Fruit fly (Drosophila melanogaster): ENCODE data around the gene CG13983.

CG13983 gene

DNA sequence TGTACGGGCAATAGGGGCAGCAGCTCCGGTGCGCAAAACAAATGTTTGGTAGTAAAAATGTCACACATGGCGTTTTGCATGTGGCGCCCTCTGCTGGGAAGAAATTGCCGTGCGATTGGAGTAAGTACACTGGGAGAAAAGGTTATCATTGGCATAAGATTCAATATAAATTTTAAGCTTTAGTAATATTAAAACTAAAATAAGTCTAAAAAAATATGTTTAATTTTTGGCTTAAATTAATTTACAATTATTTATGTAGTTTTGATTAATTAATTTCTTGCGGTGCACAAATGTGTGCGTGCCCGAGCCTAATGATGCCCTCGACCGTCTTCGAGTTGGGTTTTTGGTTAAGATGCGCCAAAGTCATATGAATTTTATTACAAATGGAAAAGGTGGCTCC lies 16.0 kb upstream of the CG13983 start (continued):
- TF ChIP-seq Oli (tag; optimal IDR thresholded peaks at IDR 0.05) (peak; percentile 63), sna (GFP tag; IDR thresholded peaks at IDR 0.05; ENCODE audit: partially characterized antibody) (no peak), CG13894 (tag; optimal IDR thresholded peaks at IDR 0.05) (peak; percentile 42), CG4282 (GFP tag; optimal IDR thresholded peaks at IDR 0.05) (no peak), chinmo (GFP tag; IDR thresholded peaks at IDR 0.05; ENCODE audit: partially characterized antibody) (no peak), Dbx (GFP tag; IDR thresholded peaks at IDR 0.05) (peak; percentile 70; the same call in 2 of the 3 replicates), CG1233 (GFP tag; optimal IDR thresholded peaks at IDR 0.05) (peak; percentile 55), CG7745 (tag; optimal IDR thresholded peaks at IDR 0.05) (no peak), CG8478 (optimal IDR thresholded peaks at IDR 0.05) (no peak), nerfin-2 (GFP tag; IDR thresholded peaks at IDR 0.05; ENCODE audit: partially characterized antibody) (no peak), CG31388 (GFP tag; optimal IDR thresholded peaks at IDR 0.05) (peak; percentile 38), ssp (GFP tag; IDR thresholded peaks at IDR 0.05) (peak; percentile 63), CG4730 (GFP tag; IDR thresholded peaks at IDR 0.05) (0 out of 2 replicates have a peak, but pooled peaks have one; percentile 33), H2.0 (GFP tag; IDR thresholded peaks at IDR 0.05) (peak; percentile 56), CG2129 (GFP tag; IDR thresholded peaks at IDR 0.05; ENCODE audit: partially characterized antibody) (no peak), scrt (GFP tag; optimal IDR thresholded peaks at IDR 0.05) (peak; percentile 35), NC2α (GFP tag; optimal IDR thresholded peaks at IDR 0.05) (no peak), E2f2 (GFP tag; IDR thresholded peaks at IDR 0.05) (peak; percentile 44; the same call in 1 of the 2 replicates), CG1792 (GFP tag; optimal IDR thresholded peaks at IDR 0.05) (no peak), Abd-B (GFP tag; optimal IDR thresholded peaks at IDR 0.05) (peak; percentile 63), CG10543 (GFP tag; optimal IDR thresholded peaks at IDR 0.05) (peak; percentile 50), sug (tag; optimal IDR thresholded peaks at IDR 0.05) (peak; percentile 56), Hr3 (GFP tag; optimal IDR thresholded peaks at IDR 0.05) (peak; percentile 60), CG17328 (GFP tag; IDR thresholded peaks at IDR 0.05) (peak; percentile 85), odd (GFP tag; optimal IDR thresholded peaks at IDR 0.05) (peak; percentile 43), Usf (GFP tag; optimal IDR thresholded peaks at IDR 0.05) (no peak), Hmx (GFP tag; optimal IDR thresholded peaks at IDR 0.05) (no peak), chn (GFP tag; optimal IDR thresholded peaks at IDR 0.05) (peak; percentile 50), CG2202 (tag; optimal IDR thresholded peaks at IDR 0.05) (peak; percentile 14), az2 (GFP tag; optimal IDR thresholded peaks at IDR 0.05) (peak; percentile 61), abd-A (tag; optimal IDR thresholded peaks at IDR 0.05) (no peak), kni (GFP tag; optimal IDR thresholded peaks at IDR 0.05) (no peak), Myb (GFP tag; optimal IDR thresholded peaks at IDR 0.05) (no peak), cato (GFP tag; optimal IDR thresholded peaks at IDR 0.05; ENCODE audit: borderline replicate concordance) (no peak), CG7271 (tag; optimal IDR thresholded peaks at IDR 0.05) (peak; percentile 64), tio (GFP tag; optimal IDR thresholded peaks at IDR 0.05) (peak; percentile 54), ash1 (GFP tag; optimal IDR thresholded peaks at IDR 0.05) (no peak), CG13624 (GFP tag; optimal IDR thresholded peaks at IDR 0.05) (no peak), CG9932 (GFP tag; IDR thresholded peaks at IDR 0.05) (peak; percentile 38; the same call in 1 of the 2 replicates), ind (GFP tag; optimal IDR thresholded peaks at IDR 0.05) (peak; percentile 53), salm (tag; optimal IDR thresholded peaks at IDR 0.05) (peak; percentile 15), ac (GFP tag; optimal IDR thresholded peaks at IDR 0.05) (no peak), CG8944 (GFP tag; optimal IDR thresholded peaks at IDR 0.05) (no peak), Xbp1 (GFP tag; optimal IDR thresholded peaks at IDR 0.05) (peak; percentile 67), sens (GFP tag) (peak; percentile 95), gem (tag; optimal IDR thresholded peaks at IDR 0.05) (peak; percentile 78), dmrt11E (tag; optimal IDR thresholded peaks at IDR 0.05) (peak; percentile 74), CG2678 (tag; optimal IDR thresholded peaks at IDR 0.05) (peak; percentile 76), CG11723 (GFP tag; optimal IDR thresholded peaks at IDR 0.05) (no peak), Lim3 (GFP tag; IDR thresholded peaks at IDR 0.05) (no peak), CG14710 (tag; optimal IDR thresholded peaks at IDR 0.05) (peak; percentile 58)

All from whole organism, embryonic.